Worm (Caenorhabditis elegans) whole organism, L1 larva: ENCODE measurements around the gene Y37H2A.7.
A peak's percentile ranks its signal among the peaks of the same experiment; 100 is the strongest.

Source experiments
- C04F5.9 ChIP-seq: sonication (generic microtip); optimal IDR thresholded peaks from 2 replicates; lab custom pipeline; 2016; ENCODE audit warnings: missing genetic modification characterization, missing compliant biosample characterization
- C16A3.4 ChIP-seq: fragments of 150-350 bp; optimal IDR thresholded peaks from 2 replicates; lab custom pipeline; 2014; ENCODE audit warnings: missing biosample characterization, missing genetic modification characterization
- Y116A8C.19 ChIP-seq: sonication (generic microtip); optimal IDR thresholded peaks from 2 replicates; lab custom pipeline; 2016; ENCODE audit warnings: missing compliant biosample characterization, missing genetic modification characterization, borderline replicate concordance
- ama-1 ChIP-seq: fragments of 150-350 bp; optimal IDR thresholded peaks from 2 replicates; lab custom pipeline; 2014
- ceh-90 ChIP-seq: sonication (generic microtip); optimal IDR thresholded peaks from 2 replicates; lab custom pipeline; 2016; ENCODE audit warnings: missing genetic modification characterization, missing compliant biosample characterization
- dpl-1 ChIP-seq, 3 experiments: fragments of 150-350 bp in 2 of 3; sonication (generic microtip) in 1 of 3; optimal IDR thresholded peaks; 2 replicates each; lab custom pipeline; 2014 to 2017; ENCODE audit warnings: missing biosample characterization in 3 of 3, missing genetic modification characterization in 3 of 3, missing genetic modification reagents in 3 of 3
- dsc-1 ChIP-seq: sonication (generic microtip); optimal IDR thresholded peaks from 2 replicates; lab custom pipeline; 2016; ENCODE audit warnings: mild to moderate bottlenecking, missing genetic modification characterization, missing compliant biosample characterization
- efl-1 ChIP-seq, 4 experiments: fragments of 150-350 bp; optimal IDR thresholded peaks in 3 of 4; peaks in 1 of 4; 1 replicate in 1 of 4; 2 replicates in 3 of 4; lab custom pipeline; 2014; ENCODE audit warnings: missing biosample characterization in 2 of 4, missing genetic modification characterization in 2 of 4, missing genetic modification reagents in 2 of 4
- efl-3 ChIP-seq: fragments of 200-800 bp; sonication (Bioruptor generic); optimal IDR thresholded peaks from 2 replicates; lab custom pipeline; 2018; ENCODE audit warnings: mild to moderate bottlenecking, missing genetic modification characterization, missing compliant biosample characterization
- elt-2 ChIP-seq: sonication (generic microtip); optimal IDR thresholded peaks from 2 replicates; lab custom pipeline; 2016; ENCODE audit warnings: missing genetic modification characterization, mild to moderate bottlenecking, inconsistent platforms, missing compliant biosample characterization, missing genetic modification reagents
- elt-3 ChIP-seq, 6 experiments: fragments of 150-350 bp in 1 of 6; sonication (generic microtip); optimal IDR thresholded peaks; 2 replicates each; lab custom pipeline; 2017 to 2018; ENCODE audit warnings: missing biosample characterization in 6 of 6, missing genetic modification characterization in 6 of 6, inconsistent platforms in 1 of 6
- fkh-4 ChIP-seq: sonication (generic microtip); optimal IDR thresholded peaks from 2 replicates; lab custom pipeline; 2016; ENCODE audit warnings: missing compliant biosample characterization, missing genetic modification characterization, borderline replicate concordance
- fkh-8 ChIP-seq: sonication (generic microtip); optimal IDR thresholded peaks from 2 replicates; lab custom pipeline; 2016; ENCODE audit warnings: mild to moderate bottlenecking, missing genetic modification characterization, missing compliant biosample characterization
- fos-1 ChIP-seq: fragments of 150-350 bp; optimal IDR thresholded peaks from 2 replicates; lab custom pipeline; 2014; ENCODE audit warnings: missing biosample characterization, missing genetic modification characterization
- grh-1 ChIP-seq: fragments of 200-800 bp; sonication (Bioruptor generic); IDR thresholded peaks from 2 replicates; pipeline ENCODE4 v1.3.6; 2022; ENCODE audit warnings: missing genetic modification reagents, missing genetic modification characterization, missing compliant biosample characterization
- hlh-17 ChIP-seq: fragments of 200-800 bp; sonication (Bioruptor generic); optimal IDR thresholded peaks from 2 replicates; lab custom pipeline; 2018; ENCODE audit warnings: missing genetic modification characterization, mild to moderate bottlenecking, missing compliant biosample characterization, moderate library complexity, borderline replicate concordance
- hlh-4 ChIP-seq: sonication (generic microtip); optimal IDR thresholded peaks from 2 replicates; lab custom pipeline; 2016; ENCODE audit warnings: mild to moderate bottlenecking, missing genetic modification characterization, missing compliant biosample characterization
- jun-1 ChIP-seq: fragments of 150-350 bp; optimal IDR thresholded peaks from 2 replicates; lab custom pipeline; 2014; ENCODE audit warnings: missing biosample characterization, missing genetic modification reagents, missing genetic modification characterization
- lin-13 ChIP-seq: fragments of 150-350 bp; optimal IDR thresholded peaks from 2 replicates; lab custom pipeline; 2014; ENCODE audit warnings: missing biosample characterization, missing genetic modification reagents, missing genetic modification characterization
- lin-14 ChIP-seq: fragments of 200-800 bp; sonication (Bioruptor generic); optimal IDR thresholded peaks from 2 replicates; lab custom pipeline; 2018; ENCODE audit warnings: mild to moderate bottlenecking, missing genetic modification characterization, moderate library complexity, missing compliant biosample characterization
- lin-39 ChIP-seq: fragments of 150-350 bp; optimal IDR thresholded peaks from 2 replicates; lab custom pipeline; 2014; ENCODE audit warnings: missing biosample characterization, missing genetic modification reagents, missing genetic modification characterization
- lsy-2 ChIP-seq, 2 experiments: fragments of 150-350 bp; optimal IDR thresholded peaks; 2 replicates each; lab custom pipeline; 2014; ENCODE audit warnings: missing biosample characterization in 2 of 2, missing genetic modification characterization in 2 of 2
- mab-9 ChIP-seq: fragments of 200-800 bp; sonication (Bioruptor generic); IDR thresholded peaks from 2 replicates; pipeline ENCODE4 v1.3.6; 2022; ENCODE audit warnings: missing genetic modification reagents, missing genetic modification characterization, missing compliant biosample characterization
- mdl-1 ChIP-seq, 2 experiments: fragments of 150-350 bp; optimal IDR thresholded peaks; 2 replicates each; lab custom pipeline; 2014 to 2017; ENCODE audit warnings: missing biosample characterization in 2 of 2, missing genetic modification characterization in 2 of 2, inconsistent platforms in 1 of 2
- mef-2 ChIP-seq: fragments of 150-350 bp; optimal IDR thresholded peaks from 2 replicates; lab custom pipeline; 2014; ENCODE audit warnings: missing biosample characterization, missing genetic modification characterization
- mep-1 ChIP-seq: fragments of 150-350 bp; optimal IDR thresholded peaks from 2 replicates; lab custom pipeline; 2014; ENCODE audit warnings: missing biosample characterization, missing genetic modification characterization
- nhr-11 ChIP-seq: fragments of 150-350 bp; optimal IDR thresholded peaks from 2 replicates; lab custom pipeline; 2014; ENCODE audit warnings: missing biosample characterization, missing genetic modification characterization
- nhr-12 ChIP-seq: sonication (generic microtip); optimal IDR thresholded peaks from 2 replicates; lab custom pipeline; 2017; ENCODE audit warnings: missing biosample characterization, missing genetic modification characterization
- nhr-20 ChIP-seq: sonication (generic microtip); optimal IDR thresholded peaks from 2 replicates; lab custom pipeline; 2016; ENCODE audit warnings: mild to moderate bottlenecking, missing genetic modification characterization, missing compliant biosample characterization
- nhr-237 ChIP-seq: fragments of 150-350 bp; optimal IDR thresholded peaks from 2 replicates; lab custom pipeline; 2014; ENCODE audit warnings: missing biosample characterization, missing genetic modification characterization
- nhr-28 ChIP-seq: fragments of 150-350 bp; optimal IDR thresholded peaks from 2 replicates; lab custom pipeline; 2014; ENCODE audit warnings: missing biosample characterization, missing genetic modification characterization
- nhr-47 ChIP-seq: sonication (generic microtip); optimal IDR thresholded peaks from 2 replicates; lab custom pipeline; 2016; ENCODE audit warnings: mild to moderate bottlenecking, missing genetic modification characterization, moderate library complexity, missing compliant biosample characterization
- nhr-84 ChIP-seq: sonication (generic microtip); optimal IDR thresholded peaks from 2 replicates; lab custom pipeline; 2017; ENCODE audit warnings: missing biosample characterization, missing genetic modification characterization
- nhr-85 ChIP-seq: sonication (generic microtip); peaks from one replicate; lab custom pipeline; 2016; ENCODE audit warnings: missing genetic modification characterization, inconsistent platforms, missing compliant biosample characterization
- pax-3 ChIP-seq: fragments of 200-800 bp; sonication (Bioruptor generic); optimal IDR thresholded peaks from 2 replicates; lab custom pipeline; 2018; ENCODE audit warnings: mild to moderate bottlenecking, missing genetic modification characterization, moderate library complexity, missing compliant biosample characterization
- pqm-1 ChIP-seq: sonication (generic microtip); optimal IDR thresholded peaks from 3 replicates; lab custom pipeline; 2017; ENCODE audit warnings: missing biosample characterization, missing genetic modification characterization
- rnt-1 ChIP-seq: sonication (generic microtip); optimal IDR thresholded peaks from 2 replicates; lab custom pipeline; 2016; ENCODE audit warnings: mild to moderate bottlenecking, missing genetic modification characterization, moderate library complexity, missing compliant biosample characterization
- snpc-4 ChIP-seq: fragments of 150-350 bp; optimal IDR thresholded peaks from 2 replicates; lab custom pipeline; 2014; ENCODE audit warnings: missing biosample characterization, missing genetic modification characterization
- sptf-1 ChIP-seq: fragments of 150-350 bp; optimal IDR thresholded peaks from 2 replicates; lab custom pipeline; 2014; ENCODE audit warnings: missing biosample characterization, missing genetic modification characterization
- sup-37 ChIP-seq: fragments of 200-800 bp; sonication (Bioruptor generic); optimal IDR thresholded peaks from 2 replicates; lab custom pipeline; 2018; ENCODE audit warnings: mild to moderate bottlenecking, missing genetic modification characterization, missing compliant biosample characterization
- swsn-7 ChIP-seq: sonication (generic microtip); optimal IDR thresholded peaks from 2 replicates; lab custom pipeline; 2016; ENCODE audit warnings: missing genetic modification characterization, missing compliant biosample characterization
- tlp-1 ChIP-seq: fragments of 150-350 bp; optimal IDR thresholded peaks from 2 replicates; lab custom pipeline; 2014; ENCODE audit warnings: missing biosample characterization, missing genetic modification characterization
- unc-86 ChIP-seq: sonication (generic microtip); optimal IDR thresholded peaks from 2 replicates; lab custom pipeline; 2016; ENCODE audit warnings: missing genetic modification characterization, missing compliant biosample characterization
- unc-98 ChIP-seq: fragments of 200-800 bp; sonication (Bioruptor generic); IDR thresholded peaks from 2 replicates; pipeline ENCODE4 v1.3.6; 2022; ENCODE audit warnings: missing genetic modification characterization, missing compliant biosample characterization
- vab-15 ChIP-seq: sonication (generic microtip); optimal IDR thresholded peaks from 2 replicates; lab custom pipeline; 2017; ENCODE audit warnings: missing genotype, mild to moderate bottlenecking, missing genetic modification characterization, missing compliant biosample characterization
- xbp-1 ChIP-seq: sonication (generic microtip); optimal IDR thresholded peaks from 2 replicates; lab custom pipeline; 2016; ENCODE audit warnings: missing genetic modification characterization, missing compliant biosample characterization
- zip-4 ChIP-seq: fragments of 200-800 bp; sonication (Bioruptor generic); optimal IDR thresholded peaks from 2 replicates; lab custom pipeline; 2018; ENCODE audit warnings: mild to moderate bottlenecking, missing genetic modification characterization, moderate library complexity, missing compliant biosample characterization
- ztf-11 ChIP-seq, 2 experiments: sonication (generic microtip); optimal IDR thresholded peaks; 2 replicates each; lab custom pipeline; 2016 to 2017; ENCODE audit warnings: missing genetic modification characterization in 2 of 2, missing biosample characterization in 1 of 2, missing compliant biosample characterization in 1 of 2
- ztf-4 ChIP-seq: fragments of 150-350 bp; optimal IDR thresholded peaks from 2 replicates; lab custom pipeline; 2014; ENCODE audit warnings: missing biosample characterization, missing genetic modification characterization

Gene Y37H2A.7

DNA sequence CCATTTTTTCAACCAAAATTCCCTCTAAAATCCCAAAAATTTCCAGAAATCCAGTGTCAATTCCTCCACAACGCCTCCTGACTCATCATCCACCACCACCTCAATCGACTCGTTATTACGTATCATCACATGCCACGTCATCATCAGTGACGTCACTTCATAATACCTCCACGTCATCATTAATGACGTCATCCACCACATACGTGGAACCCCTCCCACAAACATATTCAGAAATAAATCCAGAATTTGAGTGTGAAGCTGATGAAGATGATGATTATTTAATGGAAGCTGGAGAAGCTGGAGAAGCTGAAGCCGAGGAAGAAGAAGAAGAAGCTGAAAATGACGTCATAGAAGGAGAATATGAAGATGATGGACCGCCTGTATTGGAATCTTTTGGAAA lies 40.3 kb downstream of the Y37H2A.7 start:
- no peak for TF ChIP-seq dpl-1 (GFP tag; optimal IDR thresholded peaks at IDR 0.05; lab: Kevin White, UChicago)
- no peak for TF ChIP-seq snpc-4 (tag; lab: Kevin White, UChicago)
- no peak for TF ChIP-seq C04F5.9 (tag; lab: Kevin White, UChicago)
- no peak for TF ChIP-seq elt-3 (tag; optimal IDR thresholded peaks at IDR 0.05; lab: Kevin White, UChicago)

ce11 chrV:18091216-18091615 lies 43.1 kb downstream of the Y37H2A.7 start:
- TF ChIP-seq nhr-11 (tag; lab: Kevin White, UChicago) (no peak), lin-13 (no peak), lin-14 (no peak), efl-1 (optimal IDR thresholded peaks at IDR 0.05; lab: Kevin White, UChicago) (no peak), efl-1 (GFP tag; optimal IDR thresholded peaks at IDR 0.05 in 1 of 2; lab: Kevin White, UChicago) (peak in 1 of 2 experiments; percentile 52), efl-3 (no peak)

- TF ChIP-seq tlp-1 (no peak), unc-86 (tag; lab: Kevin White, UChicago) (peak; percentile 14), ztf-4 (no peak), fkh-4 (no peak), nhr-84 (tag; lab: Kevin White, UChicago) (no peak), dsc-1 (tag; lab: Kevin White, UChicago) (peak; percentile 56), lsy-2 (tag; optimal IDR thresholded peaks at IDR 0.05; lab: Kevin White, UChicago) (peak; percentile 49 to 80), vab-15 (tag; lab: Kevin White, UChicago) (no peak), Y116A8C.19 (tag; lab: Kevin White, UChicago) (no peak), C16A3.4 (tag; lab: Kevin White, UChicago) (peak; percentile 40), nhr-237 (tag; lab: Kevin White, UChicago) (no peak), mab-9 (GFP tag; lab: Robert Waterston, UW) (no peak), hlh-17 (GFP tag; lab: Kevin White, UChicago) (no peak), nhr-20 (tag; lab: Kevin White, UChicago) (no peak), mep-1 (peak; percentile 69), C04F5.9 (tag; lab: Kevin White, UChicago) (no peak), fkh-8 (tag; lab: Kevin White, UChicago) (peak; percentile 17), efl-1 (optimal IDR thresholded peaks at IDR 0.05; lab: Kevin White, UChicago) (peak; percentile 98 to 100), efl-1 (GFP tag; optimal IDR thresholded peaks at IDR 0.05 in 1 of 2; lab: Kevin White, UChicago) (peak; percentile 99 to 100), pqm-1 (tag; lab: Kevin White, UChicago) (no peak), lin-39 (peak; percentile 37), fos-1 (tag; lab: Kevin White, UChicago) (no peak), nhr-28 (tag; lab: Kevin White, UChicago) (no peak), rnt-1 (tag; lab: Kevin White, UChicago) (no peak), xbp-1 (tag; lab: Kevin White, UChicago) (peak; percentile 56), mdl-1 (tag; optimal IDR thresholded peaks at IDR 0.05; lab: Kevin White, UChicago) (peak in 1 of 2 experiments; percentile 11), ama-1 (lab: Kevin White, UChicago) (no peak), efl-3 (no peak), jun-1 (tag; lab: Kevin White, UChicago) (no peak), mef-2 (tag; lab: Kevin White, UChicago) (no peak), ceh-90 (tag; lab: Kevin White, UChicago) (no peak), sptf-1 (no peak), zip-4 (GFP tag; lab: Kevin White, UChicago) (no peak), unc-98 (GFP tag; lab: Robert Waterston, UW) (no peak), ztf-11 (tag; optimal IDR thresholded peaks at IDR 0.05; lab: Kevin White, UChicago) (no peak), nhr-85 (tag; lab: Kevin White, UChicago) (peak; percentile 37), nhr-12 (tag; lab: Kevin White, UChicago) (no peak), pax-3 (tag; lab: Kevin White, UChicago) (no peak), grh-1 (no peak), hlh-4 (tag; lab: Kevin White, UChicago) (no peak), elt-2 (tag; lab: Kevin White, UChicago) (no peak), swsn-7 (tag; lab: Kevin White, UChicago) (no peak), sup-37 (GFP tag; lab: Kevin White, UChicago) (no peak), nhr-47 (tag; lab: Kevin White, UChicago) (no peak)
Observed at ce11 chrV:18086783-18087182, 47.5 kb downstream of the Y37H2A.7 start, which contains the start of gene slr-2. Gene slr-2 (plus strand): TSS chrV:18087123.
